Fruit fly (Drosophila melanogaster): ENCODE results near the gene NijA.

Gene NijA

DNA sequence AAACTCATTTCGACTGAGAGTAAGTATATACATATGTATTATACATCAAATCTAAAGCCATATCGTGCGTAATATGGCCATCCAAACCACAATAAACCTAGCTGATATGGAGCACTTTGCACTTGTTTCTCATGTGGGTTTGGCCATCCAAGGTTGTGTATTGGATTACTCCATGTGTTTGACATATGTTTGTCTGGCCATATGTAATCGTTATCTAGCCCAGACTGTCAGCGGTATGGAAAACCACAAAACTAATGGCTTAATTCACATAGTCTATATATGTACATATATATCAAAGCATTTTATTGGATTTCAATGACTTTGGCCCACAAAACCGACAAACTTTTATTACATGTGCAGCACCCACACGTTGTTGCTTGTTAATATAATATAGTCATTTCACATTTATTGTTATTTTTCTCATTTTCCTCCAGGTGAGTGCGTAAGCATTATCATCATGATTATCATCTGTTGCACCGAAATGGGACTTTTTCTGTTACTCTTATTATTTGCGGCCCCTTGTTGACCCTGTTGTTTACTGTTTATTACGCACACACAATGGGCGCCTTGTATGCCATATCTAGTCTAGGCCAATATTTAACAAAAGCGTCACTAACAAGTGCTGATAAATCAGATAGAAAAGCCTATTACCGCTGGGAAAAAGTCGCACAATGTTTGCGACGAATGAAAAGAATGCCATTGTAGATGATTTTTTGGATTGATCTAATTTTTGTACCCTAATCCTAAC lies 40.1 kb downstream of the NijA start (continued):
- TF ChIP-seq gcm2 (GFP tag; optimal IDR thresholded peaks at IDR 0.05) (no peak), ftz-f1 (GFP tag; optimal IDR thresholded peaks at IDR 0.05) (no peak), CG2199 (GFP tag; IDR thresholded peaks at IDR 0.05) (no peak), ERR (GFP tag; optimal IDR thresholded peaks at IDR 0.05) (peak; percentile 29), CG16863 (GFP tag; optimal IDR thresholded peaks at IDR 0.05) (peak; percentile 40), Optix (GFP tag; IDR thresholded peaks at IDR 0.05) (no peak), ttk (GFP tag; IDR thresholded peaks at IDR 0.05) (no peak), otp (GFP tag; IDR thresholded peaks at IDR 0.05) (peak; percentile 54; the same call in 1 of the 3 replicates), Sin3A (optimal IDR thresholded peaks at IDR 0.05) (no peak), crol (GFP tag; IDR thresholded peaks at IDR 0.05) (no peak), HLH4C (GFP tag; IDR thresholded peaks at IDR 0.05; ENCODE audit: partially characterized antibody) (no peak), CG10654 (GFP tag; optimal IDR thresholded peaks at IDR 0.05) (peak; percentile 54), CG33557 (GFP tag; optimal IDR thresholded peaks at IDR 0.05) (peak; percentile 40), tin (GFP tag; optimal IDR thresholded peaks at IDR 0.05) (no peak), CG6689 (GFP tag; IDR thresholded peaks at IDR 0.05) (no peak), NC2β (GFP tag; optimal IDR thresholded peaks at IDR 0.05) (peak; percentile 61), Chrac-16 (GFP tag; optimal IDR thresholded peaks at IDR 0.05) (no peak), grn (GFP tag; optimal IDR thresholded peaks at IDR 0.05) (peak; percentile 71), Sry-δ (GFP tag; optimal IDR thresholded peaks at IDR 0.05) (peak; percentile 34), dpn (GFP tag; optimal IDR thresholded peaks at IDR 0.05) (peak; percentile 32 to 62), Vsx1 (GFP tag; optimal IDR thresholded peaks at IDR 0.05) (peak; percentile 84), Mrtf (GFP tag; IDR thresholded peaks at IDR 0.05) (no peak), Hmx (GFP tag; optimal IDR thresholded peaks at IDR 0.05) (no peak), CG6854 (GFP tag; optimal IDR thresholded peaks at IDR 0.05) (no peak), pb (GFP tag; optimal IDR thresholded peaks at IDR 0.05) (peak; percentile 8), mirr (GFP tag; optimal IDR thresholded peaks at IDR 0.05) (peak; percentile 49), exex (tag; optimal IDR thresholded peaks at IDR 0.05) (peak; percentile 22), CG31365 (tag; optimal IDR thresholded peaks at IDR 0.05) (peak; percentile 72), Rx (GFP tag; IDR thresholded peaks at IDR 0.05) (no peak), CG8944 (GFP tag; optimal IDR thresholded peaks at IDR 0.05) (peak; percentile 19), eyg (GFP tag; optimal IDR thresholded peaks at IDR 0.05) (peak; percentile 53), ci (GFP tag; IDR thresholded peaks at IDR 0.05) (peak; percentile 84), CG10209 (GFP tag; optimal IDR thresholded peaks at IDR 0.05) (peak; percentile 82), twi (tag; optimal IDR thresholded peaks at IDR 0.05) (peak; percentile 97), yki (optimal IDR thresholded peaks at IDR 0.05) (no peak), Ssrp (tag; optimal IDR thresholded peaks at IDR 0.05) (no peak), lola (GFP tag; optimal IDR thresholded peaks at IDR 0.05) (peak in 1 of 3 experiments; percentile 4), bcd (GFP tag; optimal IDR thresholded peaks at IDR 0.05) (peak; percentile 58), en (GFP tag; optimal IDR thresholded peaks at IDR 0.05) (peak; percentile 19), Gsc (GFP tag; IDR thresholded peaks at IDR 0.05) (no peak), Hr78 (GFP tag; optimal IDR thresholded peaks at IDR 0.05) (peak in 1 of 2 experiments; percentile 34), crc (GFP tag; optimal IDR thresholded peaks at IDR 0.05) (peak; percentile 48), HLHmδ (GFP tag; optimal IDR thresholded peaks at IDR 0.05) (no peak), CG11560 (tag; IDR thresholded peaks at IDR 0.05) (no peak), kah (GFP tag; optimal IDR thresholded peaks at IDR 0.05) (peak; percentile 4), Xrp1 (GFP tag; IDR thresholded peaks at IDR 0.05) (peak; percentile 70), Scr (GFP tag; IDR thresholded peaks at IDR 0.05; ENCODE audit: partially characterized antibody) (no peak), aop (GFP tag; IDR thresholded peaks at IDR 0.05) (no peak), Dp (GFP tag; optimal IDR thresholded peaks at IDR 0.05) (no peak), Dek (tag; optimal IDR thresholded peaks at IDR 0.05) (peak; percentile 58), HmgZ (tag; optimal IDR thresholded peaks at IDR 0.05) (peak; percentile 62)
